Fruit fly (Drosophila melanogaster): ENCODE data around the gene Nuak.
A peak's percentile ranks its signal among the peaks of the same experiment; 100 is the strongest.

Gene Nuak

dm6 chr3R:10268865-10269442, 4.8 kb downstream of the Nuak start (continued):
- peak; percentile 73 for TF ChIP-seq bab2 (GFP tag; optimal IDR thresholded peaks at IDR 0.05)
- no peak for TF ChIP-seq jumu (GFP tag; optimal IDR thresholded peaks at IDR 0.05)
- TF ChIP-seq CG18011 (GFP tag; optimal IDR thresholded peaks at IDR 0.05), result no peak
- TF ChIP-seq zf30C (GFP tag; optimal IDR thresholded peaks at IDR 0.05), result no peak
- peak; percentile 93 for TF ChIP-seq ci (GFP tag; IDR thresholded peaks at IDR 0.05)
- TF ChIP-seq stc (GFP tag; IDR thresholded peaks at IDR 0.05), result peak; percentile 85
- TF ChIP-seq Hmr (GFP tag; optimal IDR thresholded peaks at IDR 0.05), result peak; percentile 59
- TF ChIP-seq D (optimal IDR thresholded peaks at IDR 0.05), result no peak
- TF ChIP-seq D (GFP tag; optimal IDR thresholded peaks at IDR 0.05), result peak; percentile 32
- no peak for TF ChIP-seq CG15479 (GFP tag; optimal IDR thresholded peaks at IDR 0.05)
- TF ChIP-seq CTCF (GFP tag; optimal IDR thresholded peaks at IDR 0.05), result no peak
- no peak for TF ChIP-seq CG14710 (tag; optimal IDR thresholded peaks at IDR 0.05)
- TF ChIP-seq Tbp (GFP tag; optimal IDR thresholded peaks at IDR 0.05), result no peak
- TF ChIP-seq HLH54F (GFP tag; optimal IDR thresholded peaks at IDR 0.05), result peak; percentile 21
- TF ChIP-seq CG6765 (GFP tag; optimal IDR thresholded peaks at IDR 0.05), result no peak
- TF ChIP-seq CG16779 (GFP tag; IDR thresholded peaks at IDR 0.05), result peak; percentile 68; the same call in 1 of the 2 replicates
- TF ChIP-seq pros (GFP tag; optimal IDR thresholded peaks at IDR 0.05), result no peak
- TF ChIP-seq CG10565 (GFP tag; optimal IDR thresholded peaks at IDR 0.05), result no peak
- peak; percentile 74 for TF ChIP-seq oc (tag; optimal IDR thresholded peaks at IDR 0.05)
- TF ChIP-seq CG4617 (GFP tag; optimal IDR thresholded peaks at IDR 0.05; ENCODE audit: borderline replicate concordance), result no peak
- peak; percentile 56 for TF ChIP-seq CG10209 (GFP tag; optimal IDR thresholded peaks at IDR 0.05)
- peak; percentile 37; the same call in 1 of the 2 replicates for TF ChIP-seq danr (GFP tag; IDR thresholded peaks at IDR 0.05)
- peak; percentile 28 for TF ChIP-seq schlank (tag; optimal IDR thresholded peaks at IDR 0.05)
- peak; percentile 22 for TF ChIP-seq CG13775 (GFP tag; optimal IDR thresholded peaks at IDR 0.05)
- peak; percentile 42 for TF ChIP-seq kay (GFP tag; optimal IDR thresholded peaks at IDR 0.05)
- TF ChIP-seq Spps (tag; optimal IDR thresholded peaks at IDR 0.05), result no peak
- TF ChIP-seq dati (GFP tag; IDR thresholded peaks at IDR 0.05), result peak; percentile 60; the same call in 1 of the 2 replicates
- TF ChIP-seq sim (GFP tag; IDR thresholded peaks at IDR 0.05), result no peak
- TF ChIP-seq CG11696 (GFP tag; IDR thresholded peaks at IDR 0.05), result peak; percentile 56
- peak; percentile 14 for TF ChIP-seq zen (tag; optimal IDR thresholded peaks at IDR 0.05)
- TF ChIP-seq Bgb (GFP tag; IDR thresholded peaks at IDR 0.05; ENCODE audit: partially characterized antibody), result no peak
- no peak for TF ChIP-seq wek (GFP tag; optimal IDR thresholded peaks at IDR 0.05)
- no peak for TF ChIP-seq CG6683 (GFP tag; optimal IDR thresholded peaks at IDR 0.05)
- TF ChIP-seq CG1792 (GFP tag; optimal IDR thresholded peaks at IDR 0.05), result peak; percentile 51
- peak; percentile 61 for TF ChIP-seq CG5953 (GFP tag; IDR thresholded peaks at IDR 0.05)
- peak; percentile 23 for TF ChIP-seq tio (GFP tag; optimal IDR thresholded peaks at IDR 0.05)
- peak; percentile 56; the same call in 2 of the 3 replicates for TF ChIP-seq CG6175 (GFP tag; IDR thresholded peaks at IDR 0.05)
- peak; percentile 6 for TF ChIP-seq CG13624 (GFP tag; optimal IDR thresholded peaks at IDR 0.05)
- TF ChIP-seq E2f2 (GFP tag; IDR thresholded peaks at IDR 0.05), result peak; percentile 29
- TF ChIP-seq Usf (GFP tag; optimal IDR thresholded peaks at IDR 0.05), result peak; percentile 23
- TF ChIP-seq toy (GFP tag; IDR thresholded peaks at IDR 0.05), result peak; percentile 29; the same call in 1 of the 2 replicates
- peak; percentile 82 for TF ChIP-seq Rfx (GFP tag; IDR thresholded peaks at IDR 0.05)
- no peak for TF ChIP-seq odd (GFP tag; optimal IDR thresholded peaks at IDR 0.05)
- peak; percentile 50; the same call in 1 of the 2 replicates for TF ChIP-seq Oaz (GFP tag; IDR thresholded peaks at IDR 0.05)
- TF ChIP-seq CG17385 (GFP tag; optimal IDR thresholded peaks at IDR 0.05), result peak; percentile 57
- TF ChIP-seq gsb-n (tag; optimal IDR thresholded peaks at IDR 0.05), result peak; percentile 14
- TF ChIP-seq CG17802 (tag; optimal IDR thresholded peaks at IDR 0.05), result peak; percentile 2
- peak; percentile 49; the same call in 1 of the 2 replicates for TF ChIP-seq CG7372 (GFP tag; IDR thresholded peaks at IDR 0.05)
- peak; percentile 39 for TF ChIP-seq CG4854 (GFP tag; optimal IDR thresholded peaks at IDR 0.05)
- peak; percentile 90 for TF ChIP-seq Hey (tag; optimal IDR thresholded peaks at IDR 0.05)
- no peak for TF ChIP-seq CG7987 (GFP tag; optimal IDR thresholded peaks at IDR 0.05)

All from whole organism, embryonic.